Worm (Caenorhabditis elegans) whole organism, L2 larva: ENCODE data around the gene spl-1.
"Not testable (repeated sequence)": the region's sequence is repeated elsewhere in the genome, so short reads cannot be mapped to it uniquely, and the experiment has no call there.

Experiments
- blmp-1 ChIP-seq: sonication (generic microtip); optimal IDR thresholded peaks from 2 replicates; lab custom pipeline; 2017; ENCODE audit warnings: missing genetic modification characterization, mild to moderate bottlenecking, missing compliant biosample characterization, antibody characterized with exemption, moderate library complexity; ENCODE audit not compliant: insufficient read depth
- dmd-4 ChIP-seq: sonication (generic microtip); optimal IDR thresholded peaks from 2 replicates; lab custom pipeline; 2017; ENCODE audit warnings: missing biosample characterization, missing genetic modification characterization
- elt-1 ChIP-seq: fragments of 150-350 bp; optimal IDR thresholded peaks from 2 replicates; lab custom pipeline; 2014; ENCODE audit warnings: missing biosample characterization, missing genetic modification characterization
- fos-1 ChIP-seq: fragments of 150-350 bp; optimal IDR thresholded peaks from 2 replicates; lab custom pipeline; 2014; ENCODE audit warnings: missing biosample characterization, missing genetic modification characterization

DNA sequence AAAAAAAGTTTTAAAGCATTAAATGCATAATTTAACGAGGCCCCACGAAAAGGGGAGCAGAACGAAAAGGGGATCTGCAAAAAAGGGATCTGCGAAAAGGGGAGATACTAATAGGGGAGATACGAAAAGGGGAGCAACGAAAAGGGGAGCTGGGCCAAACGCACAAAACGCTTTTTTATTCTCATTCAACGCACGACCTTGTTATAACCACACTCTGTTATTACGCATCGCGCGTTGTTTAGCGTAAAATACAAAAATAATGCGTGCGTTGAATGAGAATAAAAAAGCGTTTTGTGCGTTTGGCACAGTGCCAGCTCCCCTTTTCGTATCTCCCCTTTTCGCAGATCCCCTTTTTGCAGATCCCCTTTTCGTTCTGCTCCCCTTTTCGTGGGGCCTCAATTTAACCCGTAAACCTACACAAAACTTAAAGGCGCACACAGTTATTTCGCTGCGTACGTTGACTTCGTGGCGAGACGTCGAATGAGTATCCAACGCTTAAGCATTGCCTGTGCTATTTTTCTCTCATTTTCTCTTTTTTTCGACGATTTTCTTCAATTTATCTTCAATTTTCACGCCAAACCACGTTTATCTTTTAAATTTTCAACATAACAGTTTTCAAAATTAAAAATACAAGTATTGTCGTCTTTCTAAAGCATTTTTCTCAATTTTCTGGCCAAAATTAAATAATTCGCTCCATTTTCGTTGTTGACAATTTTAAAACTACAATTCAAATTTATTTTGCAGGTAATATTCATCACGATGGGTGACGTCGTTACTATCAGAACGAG lies 2.4 kb upstream of the spl-1 start, which contains the start of gene rps-24:
- TF ChIP-seq elt-1, dmd-4 (tag; lab: Kevin White, UChicago): not testable (repeated sequence)
- TF ChIP-seq fos-1 (tag; lab: Kevin White, UChicago) (peak; percentile 76), blmp-1 (tag; lab: Kevin White, UChicago) (peak; percentile 49)
